Worm (Caenorhabditis elegans) whole organism, L2 larva: Measurements from ENCODE around the gene srx-44.

Experiments used
- ZK546.5 ChIP-seq: sonication (generic microtip); optimal IDR thresholded peaks from 2 replicates; lab custom pipeline; 2017; ENCODE audit warnings: missing biosample characterization, missing genetic modification characterization
- aly-2 ChIP-seq: fragments of 150-350 bp; optimal IDR thresholded peaks from 2 replicates; lab custom pipeline; 2014; ENCODE audit warnings: missing biosample characterization, missing genetic modification characterization
- ceh-16 ChIP-seq: fragments of 150-350 bp; optimal IDR thresholded peaks from 2 replicates; lab custom pipeline; 2014; ENCODE audit warnings: missing biosample characterization, missing genetic modification characterization
- ceh-82 ChIP-seq: fragments of 150-350 bp; optimal IDR thresholded peaks from 2 replicates; lab custom pipeline; 2014; ENCODE audit warnings: missing biosample characterization, missing genetic modification characterization
- elt-1 ChIP-seq: fragments of 150-350 bp; optimal IDR thresholded peaks from 2 replicates; lab custom pipeline; 2014; ENCODE audit warnings: missing biosample characterization, missing genetic modification characterization
- fos-1 ChIP-seq: fragments of 150-350 bp; optimal IDR thresholded peaks from 2 replicates; lab custom pipeline; 2014; ENCODE audit warnings: missing biosample characterization, missing genetic modification characterization
- lin-13 ChIP-seq: fragments of 150-350 bp; optimal IDR thresholded peaks from 2 replicates; lab custom pipeline; 2014; ENCODE audit warnings: missing biosample characterization, missing genetic modification reagents, missing genetic modification characterization
- nhr-237 ChIP-seq: fragments of 150-350 bp; optimal IDR thresholded peaks from 2 replicates; lab custom pipeline; 2014; ENCODE audit warnings: missing biosample characterization, missing genetic modification characterization
- skn-1 ChIP-seq: sonication (generic microtip); optimal IDR thresholded peaks from 2 replicates; lab custom pipeline; 2017; ENCODE audit warnings: missing biosample characterization, missing genetic modification characterization
- sma-3 ChIP-seq: sonication (generic microtip); optimal IDR thresholded peaks from 2 replicates; lab custom pipeline; 2016; ENCODE audit warnings: missing genetic modification reagents, missing genetic modification characterization, missing compliant biosample characterization
- snpc-4 ChIP-seq: fragments of 150-350 bp; optimal IDR thresholded peaks from 2 replicates; lab custom pipeline; 2014; ENCODE audit warnings: missing biosample characterization, missing genetic modification characterization
- unc-62 ChIP-seq: fragments of 150-350 bp; optimal IDR thresholded peaks from 2 replicates; lab custom pipeline; 2014; ENCODE audit warnings: missing biosample characterization, missing genetic modification reagents, missing genetic modification characterization

DNA sequence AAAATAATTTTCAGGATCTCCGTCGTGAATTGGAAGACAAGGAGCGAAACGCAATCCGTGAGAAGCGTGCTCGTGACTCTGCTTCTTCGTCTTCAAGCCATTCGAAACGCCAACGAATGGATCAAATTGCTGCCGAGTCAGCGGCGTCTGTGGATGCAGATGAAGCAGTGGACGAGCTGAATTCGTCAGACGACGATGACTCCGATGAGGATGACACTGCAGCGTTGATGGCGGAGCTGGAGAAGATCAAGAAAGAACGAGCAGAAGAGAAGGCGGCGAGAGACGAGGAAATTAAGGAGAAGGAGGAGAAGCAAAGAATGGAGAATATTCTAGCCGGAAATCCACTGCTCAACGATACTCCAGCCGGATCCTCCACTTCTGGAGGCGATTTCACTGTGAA is 3.4 kb downstream of the srx-44 start:
- no peak for TF ChIP-seq aly-2
- no peak for TF ChIP-seq snpc-4 (tag; lab: Kevin White, UChicago)
- TF ChIP-seq nhr-237, result no peak
- no peak for TF ChIP-seq ZK546.5 (tag; lab: Kevin White, UChicago)
- no peak for TF ChIP-seq sma-3
- no peak for TF ChIP-seq unc-62 (GFP tag; lab: Kevin White, UChicago)
- TF ChIP-seq lin-13 (GFP tag; lab: Kevin White, UChicago), result no peak
- TF ChIP-seq fos-1 (tag; lab: Kevin White, UChicago), result no peak
- TF ChIP-seq skn-1 (tag; lab: Kevin White, UChicago), result no peak
- no peak for TF ChIP-seq ceh-16
- no peak for TF ChIP-seq ceh-82
- TF ChIP-seq elt-1 (tag; lab: Kevin White, UChicago), result no peak
